Fruit fly (Drosophila melanogaster): ENCODE measurements around the gene CG18213.

Gene CG18213

DNA sequence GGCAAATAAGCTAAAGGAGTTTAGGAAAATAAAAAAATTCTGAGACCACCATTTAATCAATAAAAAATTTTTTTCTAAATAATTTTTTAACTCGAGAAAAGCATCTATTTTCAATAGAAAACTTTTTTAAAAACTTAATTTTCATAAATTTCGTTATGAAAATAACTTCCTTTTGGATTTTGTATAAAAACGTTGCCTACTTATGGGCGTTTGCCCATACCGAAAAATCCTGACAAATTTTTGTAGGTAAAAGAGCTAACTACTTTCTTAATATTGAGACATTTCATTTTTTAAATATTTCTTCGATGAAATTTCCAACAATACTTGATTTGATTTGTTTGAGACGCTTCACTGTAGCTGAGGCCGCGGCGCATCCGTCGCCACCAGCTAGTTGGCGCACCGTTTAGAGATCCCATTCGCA, 20.3 kb upstream of the CG18213 start (continued):
- TF ChIP-seq CG4318 (GFP tag; optimal IDR thresholded peaks at IDR 0.05) (peak; percentile 85), Eip93F (GFP tag; optimal IDR thresholded peaks at IDR 0.05) (no peak), CG11294 (GFP tag; IDR thresholded peaks at IDR 0.05) (no peak), CG1621 (tag; optimal IDR thresholded peaks at IDR 0.05) (no peak), CG15336 (GFP tag; IDR thresholded peaks at IDR 0.05) (peak; percentile 79), svp (GFP tag) (no peak), Eip78C (GFP tag) (peak; percentile 93), Blimp-1 (GFP tag; optimal IDR thresholded peaks at IDR 0.05) (no peak), CG10669 (GFP tag; optimal IDR thresholded peaks at IDR 0.05) (peak; percentile 70), Met (GFP tag; optimal IDR thresholded peaks at IDR 0.05) (peak; percentile 52), acj6 (GFP tag; optimal IDR thresholded peaks at IDR 0.05) (peak; percentile 70), Smox (GFP tag; optimal IDR thresholded peaks at IDR 0.05) (peak; percentile 25), CG3919 (GFP tag; optimal IDR thresholded peaks at IDR 0.05) (peak; percentile 70), fd85E (GFP tag; optimal IDR thresholded peaks at IDR 0.05) (no peak), spab (GFP tag; optimal IDR thresholded peaks at IDR 0.05) (peak; percentile 73), topi (GFP tag; optimal IDR thresholded peaks at IDR 0.05) (peak; percentile 54), lz (GFP tag; optimal IDR thresholded peaks at IDR 0.05) (peak; percentile 31), Gug (GFP tag; IDR thresholded peaks at IDR 0.05) (peak; percentile 42), CG9139 (GFP tag; optimal IDR thresholded peaks at IDR 0.05) (peak; percentile 40), CG6854 (GFP tag; optimal IDR thresholded peaks at IDR 0.05) (no peak), vri (GFP tag; optimal IDR thresholded peaks at IDR 0.05) (no peak), Hr38 (GFP tag; optimal IDR thresholded peaks at IDR 0.05) (no peak), fd59A (GFP tag; optimal IDR thresholded peaks at IDR 0.05) (peak; percentile 65), Ets96B (tag; optimal IDR thresholded peaks at IDR 0.05) (peak; percentile 71), Eip75B (GFP tag; optimal IDR thresholded peaks at IDR 0.05) (peak; percentile 77)

dm6 chr3R:17059811-17060169, 19.8 kb upstream of the CG18213 start:
- TF ChIP-seq acj6 (GFP tag; optimal IDR thresholded peaks at IDR 0.05) (no peak), salr (GFP tag; optimal IDR thresholded peaks at IDR 0.05) (peak in 1 of 2 experiments; percentile 27)

dm6 chr3R:17059100-17059810, 19.3 kb upstream of the CG18213 start:
- peak; percentile 93 for TF ChIP-seq Hr4 (GFP tag; optimal IDR thresholded peaks at IDR 0.05)
- no peak for TF ChIP-seq Eip93F (GFP tag; optimal IDR thresholded peaks at IDR 0.05)
- TF ChIP-seq net (GFP tag; optimal IDR thresholded peaks at IDR 0.05): peak; percentile 81
- TF ChIP-seq CG31627 (GFP tag; optimal IDR thresholded peaks at IDR 0.05): peak; percentile 87
- peak; percentile 95 for TF ChIP-seq svp (GFP tag)
- peak; percentile 74 for TF ChIP-seq Smox (GFP tag; optimal IDR thresholded peaks at IDR 0.05)
- peak; percentile 78 for TF ChIP-seq CG1621 (tag; optimal IDR thresholded peaks at IDR 0.05)
- peak; percentile 88 for TF ChIP-seq CG3919 (GFP tag; optimal IDR thresholded peaks at IDR 0.05)
- peak; percentile 83 for TF ChIP-seq Ets96B (tag; optimal IDR thresholded peaks at IDR 0.05)
- peak; percentile 90 for TF ChIP-seq dac (GFP tag; optimal IDR thresholded peaks at IDR 0.05)
- peak; percentile 31 for TF ChIP-seq Blimp-1 (GFP tag; optimal IDR thresholded peaks at IDR 0.05)
- TF ChIP-seq CG6163 (GFP tag; IDR thresholded peaks at IDR 0.05): peak; percentile 61
- TF ChIP-seq Sox15 (GFP tag; optimal IDR thresholded peaks at IDR 0.05): peak; percentile 92
- TF ChIP-seq fd85E (GFP tag; optimal IDR thresholded peaks at IDR 0.05): peak; percentile 26
- TF ChIP-seq esn (GFP tag; optimal IDR thresholded peaks at IDR 0.05): peak; percentile 82
- peak; percentile 80 for TF ChIP-seq CG11902 (GFP tag; optimal IDR thresholded peaks at IDR 0.05)
- TF ChIP-seq CG32006 (GFP tag; optimal IDR thresholded peaks at IDR 0.05): peak; percentile 98
- peak; percentile 87 for TF ChIP-seq spab (GFP tag; optimal IDR thresholded peaks at IDR 0.05)
- TF ChIP-seq CG34406 (GFP tag; optimal IDR thresholded peaks at IDR 0.05): peak; percentile 85
- TF ChIP-seq Hr39 (GFP tag; optimal IDR thresholded peaks at IDR 0.05): peak; percentile 86
- peak; percentile 72 for TF ChIP-seq vri (GFP tag; optimal IDR thresholded peaks at IDR 0.05)
- TF ChIP-seq CG11294 (GFP tag; IDR thresholded peaks at IDR 0.05): peak; percentile 41
- TF ChIP-seq topi (GFP tag; optimal IDR thresholded peaks at IDR 0.05): peak; percentile 81
- peak; percentile 90 for TF ChIP-seq CG10631 (GFP tag; optimal IDR thresholded peaks at IDR 0.05)
- no peak for TF ChIP-seq Hr38 (GFP tag; optimal IDR thresholded peaks at IDR 0.05)
- TF ChIP-seq lz (GFP tag; optimal IDR thresholded peaks at IDR 0.05): peak; percentile 78
- peak; percentile 89 for TF ChIP-seq CG8632 (GFP tag; optimal IDR thresholded peaks at IDR 0.05)
- peak; percentile 73 to 79 for TF ChIP-seq ss (GFP tag; optimal IDR thresholded peaks at IDR 0.05)
- peak; percentile 45 for TF ChIP-seq eg (GFP tag; IDR thresholded peaks at IDR 0.05)
- TF ChIP-seq Gug (GFP tag; IDR thresholded peaks at IDR 0.05): peak; percentile 52
- TF ChIP-seq CG9139 (GFP tag; optimal IDR thresholded peaks at IDR 0.05): no peak
- peak; percentile 91 for TF ChIP-seq OdsH (GFP tag; optimal IDR thresholded peaks at IDR 0.05)
- TF ChIP-seq salr (GFP tag; optimal IDR thresholded peaks at IDR 0.05): peak; percentile 74 to 95
- peak; percentile 75 for TF ChIP-seq CG16779 (tag; optimal IDR thresholded peaks at IDR 0.05)
- peak; percentile 86 for TF ChIP-seq CG10669 (GFP tag; optimal IDR thresholded peaks at IDR 0.05)
- TF ChIP-seq CG8319 (GFP tag; optimal IDR thresholded peaks at IDR 0.05): peak; percentile 83
- TF ChIP-seq Eip78C (GFP tag): peak; percentile 97
- peak; percentile 81 for TF ChIP-seq CG15336 (GFP tag; IDR thresholded peaks at IDR 0.05)
